Fruit fly (Drosophila melanogaster): ENCODE data around the gene CG14326.

DNA sequence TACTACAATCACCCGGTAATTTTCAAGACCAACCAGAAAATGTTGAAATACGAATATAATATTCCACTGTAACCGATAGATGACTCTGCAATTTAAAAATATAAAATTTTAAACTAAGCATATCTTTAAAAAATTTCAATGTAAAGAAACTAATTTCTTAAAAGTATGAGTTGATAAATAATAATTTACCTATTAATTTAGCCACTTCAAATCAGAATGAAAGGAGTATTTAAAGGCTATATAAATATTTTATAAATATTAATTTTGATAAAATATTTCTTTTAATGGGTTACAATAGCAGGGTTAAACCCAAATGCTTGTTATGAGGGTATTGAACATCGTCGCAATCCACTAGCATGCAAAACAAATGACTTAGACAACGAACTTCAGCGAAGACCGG lies 7.1 kb upstream of the CG14326 start:
- TF ChIP-seq CG11762 (GFP tag; optimal IDR thresholded peaks at IDR 0.05; ENCODE audit: insufficient read depth) (no peak), CG6163 (GFP tag; IDR thresholded peaks at IDR 0.05) (no peak), Hr4 (GFP tag; optimal IDR thresholded peaks at IDR 0.05) (no peak), net (GFP tag; optimal IDR thresholded peaks at IDR 0.05) (no peak), CG7368 (GFP tag; optimal IDR thresholded peaks at IDR 0.05) (no peak), salr (GFP tag; optimal IDR thresholded peaks at IDR 0.05) (no peak), CG15336 (GFP tag; IDR thresholded peaks at IDR 0.05) (no peak), CG6854 (GFP tag; optimal IDR thresholded peaks at IDR 0.05) (no peak)
